Worm (Caenorhabditis elegans) whole organism, L4 larva: Measurements from ENCODE around the gene grl-18.

Experiments
- F37D6.2 ChIP-seq: sonication (generic microtip); optimal IDR thresholded peaks from 2 replicates; lab custom pipeline; 2016; ENCODE audit warnings: mild to moderate bottlenecking, missing genetic modification characterization, missing compliant biosample characterization
- F44E2.7 ChIP-seq: fragments of 200-800 bp; sonication (Bioruptor generic); IDR thresholded peaks from 2 replicates; pipeline ENCODE4 v2.1.2; 2022; ENCODE audit warnings: missing genetic modification characterization, missing compliant biosample characterization
- T20F7.1 ChIP-seq: fragments of 200-800 bp; sonication (Bioruptor generic); optimal IDR thresholded peaks from 2 replicates; lab custom pipeline; 2018; ENCODE audit warnings: mild to moderate bottlenecking, missing genetic modification characterization, missing compliant biosample characterization
- T26A8.4 ChIP-seq: fragments of 200-800 bp; sonication (Bioruptor generic); IDR thresholded peaks from 2 replicates; pipeline ENCODE4 v1.3.6; 2022; ENCODE audit warnings: missing genetic modification characterization, missing compliant biosample characterization
- Y5F2A.4 ChIP-seq: fragments of 200-800 bp; sonication (Bioruptor generic); optimal IDR thresholded peaks from 2 replicates; lab custom pipeline; 2018; ENCODE audit warnings: mild to moderate bottlenecking, missing genetic modification characterization, missing compliant biosample characterization
- ZK337.2 ChIP-seq: fragments of 200-800 bp; sonication (Bioruptor generic); IDR thresholded peaks from 2 replicates; pipeline ENCODE4 v1.3.6; 2022; ENCODE audit warnings: missing genetic modification reagents, missing genetic modification characterization, missing compliant biosample characterization
- ama-1 ChIP-seq: fragments of 150-350 bp; optimal IDR thresholded peaks from 2 replicates; lab custom pipeline; 2014; ENCODE audit warnings: inconsistent platforms, mixed read lengths
- ceh-28 ChIP-seq: fragments of 150-350 bp; optimal IDR thresholded peaks from 2 replicates; lab custom pipeline; 2014; ENCODE audit warnings: missing biosample characterization, missing genetic modification reagents, missing genetic modification characterization
- ceh-32 ChIP-seq: sonication (generic microtip); optimal IDR thresholded peaks from 2 replicates; lab custom pipeline; 2016; ENCODE audit warnings: mild to moderate bottlenecking, missing genetic modification characterization, missing compliant biosample characterization; ENCODE audit not compliant: poor library complexity
- ceh-44 ChIP-seq: fragments of 200-800 bp; sonication (Bioruptor generic); IDR thresholded peaks from 2 replicates; pipeline ENCODE4 v1.3.6; 2022; ENCODE audit warnings: missing genetic modification reagents, missing genetic modification characterization, missing compliant biosample characterization
- ceh-82 ChIP-seq: sonication (generic microtip); optimal IDR thresholded peaks from 2 replicates; lab custom pipeline; 2017; ENCODE audit warnings: missing biosample characterization, missing genetic modification characterization
- ctbp-1 ChIP-seq: fragments of 200-800 bp; sonication (Bioruptor generic); IDR thresholded peaks from 2 replicates; pipeline ENCODE4 v1.3.6; 2022; ENCODE audit warnings: missing genetic modification reagents, missing genetic modification characterization, missing compliant biosample characterization
- daf-16 ChIP-seq, 3 experiments: sonication (generic microtip); optimal IDR thresholded peaks; 2 replicates each; lab custom pipeline; 2016 to 2017; ENCODE audit warnings: missing genetic modification characterization in 3 of 3, missing genetic modification reagents in 3 of 3, mild to moderate bottlenecking in 2 of 3, missing compliant biosample characterization in 2 of 3, missing biosample characterization in 1 of 3, moderate library complexity in 1 of 3
- daf-8 ChIP-seq: fragments of 200-800 bp; sonication (Bioruptor generic); IDR thresholded peaks from 2 replicates; pipeline ENCODE4 v1.3.6; 2022; ENCODE audit warnings: missing genetic modification characterization, missing compliant biosample characterization
- dmd-6 ChIP-seq: fragments of 200-800 bp; sonication (Bioruptor generic); IDR thresholded peaks from 2 replicates; pipeline ENCODE4 v1.3.6; 2022; ENCODE audit warnings: missing genetic modification reagents, missing genetic modification characterization, missing compliant biosample characterization
- dmd-8 ChIP-seq: fragments of 200-800 bp; sonication (Bioruptor generic); IDR thresholded peaks from 2 replicates; pipeline ENCODE4 v1.3.6; 2022; ENCODE audit warnings: missing genetic modification characterization, missing compliant biosample characterization
- dmd-9 ChIP-seq: fragments of 200-800 bp; sonication (Bioruptor generic); IDR thresholded peaks from 2 replicates; pipeline ENCODE4 v1.3.6; 2022; ENCODE audit warnings: missing genetic modification reagents, missing genetic modification characterization, missing compliant biosample characterization
- dpl-1 ChIP-seq: fragments of 150-350 bp; optimal IDR thresholded peaks from 2 replicates; lab custom pipeline; 2014; ENCODE audit warnings: missing biosample characterization, missing genetic modification reagents, missing genetic modification characterization
- dve-1 ChIP-seq: sonication (generic microtip); optimal IDR thresholded peaks from 2 replicates; lab custom pipeline; 2017; ENCODE audit warnings: antibody characterized with exemption, mild to moderate bottlenecking, missing genetic modification characterization, missing compliant biosample characterization; ENCODE audit not compliant: insufficient read depth
- egl-27 ChIP-seq: sonication (generic microtip); optimal IDR thresholded peaks from 3 replicates; lab custom pipeline; 2017; ENCODE audit warnings: missing biosample characterization, missing genetic modification reagents, missing genetic modification characterization
- egl-43 ChIP-seq: fragments of 200-800 bp; sonication (Bioruptor generic); IDR thresholded peaks from 2 replicates; pipeline ENCODE4 v1.3.6; 2022; ENCODE audit warnings: missing genetic modification reagents, missing genetic modification characterization, missing compliant biosample characterization
- fkh-10 ChIP-seq: fragments of 150-350 bp; optimal IDR thresholded peaks from 2 replicates; lab custom pipeline; 2014; ENCODE audit warnings: missing biosample characterization, missing genetic modification reagents, missing genetic modification characterization
- gei-8 ChIP-seq: fragments of 200-800 bp; sonication (Bioruptor generic); optimal IDR thresholded peaks from 2 replicates; lab custom pipeline; 2018; ENCODE audit warnings: mild to moderate bottlenecking, missing genetic modification characterization, missing compliant biosample characterization
- hlh-30 ChIP-seq: sonication (generic microtip); optimal IDR thresholded peaks from 2 replicates; lab custom pipeline; 2017; ENCODE audit warnings: antibody characterized with exemption, mild to moderate bottlenecking, missing genetic modification characterization, missing compliant biosample characterization; ENCODE audit not compliant: insufficient read depth
- hmg-1.1 ChIP-seq: fragments of 200-800 bp; sonication (Bioruptor generic); IDR thresholded peaks from 2 replicates; pipeline ENCODE4 v1.3.6; 2022; ENCODE audit warnings: missing genetic modification reagents, missing genetic modification characterization, missing compliant biosample characterization
- jun-1 ChIP-seq: fragments of 150-350 bp; optimal IDR thresholded peaks from 2 replicates; lab custom pipeline; 2014; ENCODE audit warnings: missing biosample characterization, missing genetic modification reagents, missing genetic modification characterization
- lin-1 ChIP-seq: fragments of 200-800 bp; sonication (Bioruptor generic); IDR thresholded peaks from 2 replicates; pipeline ENCODE4 v1.3.6; 2022; ENCODE audit warnings: missing genetic modification reagents, missing genetic modification characterization, missing compliant biosample characterization
- lin-15B ChIP-seq: fragments of 150-350 bp; sonication (generic microtip); optimal IDR thresholded peaks from 3 replicates; lab custom pipeline; 2014; ENCODE audit warnings: missing biosample characterization, missing genetic modification characterization
- lin-29 ChIP-seq: fragments of 200-800 bp; sonication (Bioruptor generic); IDR thresholded peaks from 2 replicates; pipeline ENCODE4 v1.3.6; 2022; ENCODE audit warnings: missing genetic modification reagents, missing genetic modification characterization, missing compliant biosample characterization
- lsy-2 ChIP-seq, 2 experiments: fragments of 150-350 bp in 1 of 2; sonication (generic microtip) in 1 of 2; optimal IDR thresholded peaks; 2 replicates each; lab custom pipeline; 2014 to 2017; ENCODE audit warnings: missing biosample characterization in 2 of 2, missing genetic modification characterization in 2 of 2
- madf-9 ChIP-seq: fragments of 200-800 bp; sonication (Bioruptor generic); conservative IDR thresholded peaks from 2 replicates; pipeline ENCODE4 v1.3.6; 2022; ENCODE audit warnings: missing genetic modification reagents, missing genetic modification characterization, missing compliant biosample characterization
- mdt-29 ChIP-seq: fragments of 200-800 bp; sonication (Bioruptor generic); IDR thresholded peaks from 2 replicates; pipeline ENCODE4 v1.3.6; 2022; ENCODE audit warnings: missing genetic modification reagents, missing genetic modification characterization, missing compliant biosample characterization
- mep-1 ChIP-seq: fragments of 150-350 bp; sonication (generic microtip); optimal IDR thresholded peaks from 3 replicates; lab custom pipeline; 2014; ENCODE audit warnings: missing biosample characterization, missing genetic modification characterization
- mes-2 ChIP-seq: sonication (generic microtip); optimal IDR thresholded peaks from 2 replicates; lab custom pipeline; 2016; ENCODE audit warnings: missing genotype, mild to moderate bottlenecking, missing genetic modification characterization, missing compliant biosample characterization; ENCODE audit not compliant: poor library complexity, severe bottlenecking
- nhr-102 ChIP-seq: sonication (generic microtip); optimal IDR thresholded peaks from 2 replicates; lab custom pipeline; 2016; ENCODE audit warnings: mild to moderate bottlenecking, missing genetic modification characterization, moderate library complexity, missing compliant biosample characterization
- nhr-28 ChIP-seq: fragments of 150-350 bp; optimal IDR thresholded peaks from 2 replicates; lab custom pipeline; 2014; ENCODE audit warnings: missing biosample characterization, missing genetic modification characterization
- nhr-42 ChIP-seq: fragments of 200-800 bp; sonication (Bioruptor generic); IDR thresholded peaks from 2 replicates; pipeline ENCODE4 v1.3.6; 2022; ENCODE audit warnings: missing genetic modification characterization, missing compliant biosample characterization
- pqm-1 ChIP-seq: sonication (generic microtip); optimal IDR thresholded peaks from 2 replicates; lab custom pipeline; 2017; ENCODE audit warnings: missing biosample characterization, missing genetic modification characterization
- sdz-12 ChIP-seq: fragments of 200-800 bp; sonication (Bioruptor generic); optimal IDR thresholded peaks from 2 replicates; lab custom pipeline; 2018; ENCODE audit warnings: mild to moderate bottlenecking, missing genetic modification characterization, missing compliant biosample characterization
- snpc-4 ChIP-seq: fragments of 150-350 bp; optimal IDR thresholded peaks from 2 replicates; lab custom pipeline; 2014; ENCODE audit warnings: missing biosample characterization, missing genetic modification characterization
- spr-1 ChIP-seq: sonication (generic microtip); optimal IDR thresholded peaks from 2 replicates; lab custom pipeline; 2016; ENCODE audit warnings: mild to moderate bottlenecking, missing genetic modification characterization, missing compliant biosample characterization
- zfp-2 ChIP-seq: sonication (generic microtip); optimal IDR thresholded peaks from 2 replicates; lab custom pipeline; 2016; ENCODE audit warnings: mild to moderate bottlenecking, missing genetic modification characterization, missing compliant biosample characterization
- zip-2 ChIP-seq: fragments of 150-350 bp; optimal IDR thresholded peaks from 2 replicates; lab custom pipeline; 2014; ENCODE audit warnings: missing biosample characterization, missing genetic modification characterization

grl-18 gene

ce11 chrV:5512559-5512958, 23.9 kb upstream of the grl-18 start (continued):
- TF ChIP-seq egl-27, result no peak
- TF ChIP-seq egl-43, result no peak
- no peak for TF ChIP-seq mdt-29
- TF ChIP-seq ama-1 (lab: Kevin White, UChicago), result no peak
- TF ChIP-seq daf-16 (GFP tag; optimal IDR thresholded peaks at IDR 0.05; lab: Kevin White, UChicago), result no peak
- peak; percentile 44 for TF ChIP-seq daf-16 (tag; optimal IDR thresholded peaks at IDR 0.05; lab: Kevin White, UChicago)
- no peak for TF ChIP-seq ceh-28 (tag; lab: Kevin White, UChicago)
- TF ChIP-seq fkh-10 (GFP tag; lab: Kevin White, UChicago), result no peak
- no peak for TF ChIP-seq zfp-2 (tag; lab: Kevin White, UChicago)
- peak in 1 of 2 experiments; percentile 9 for TF ChIP-seq lsy-2 (tag; optimal IDR thresholded peaks at IDR 0.05; lab: Kevin White, UChicago)
- no peak for TF ChIP-seq ceh-44 (GFP tag; lab: Robert Waterston, UW)
- no peak for TF ChIP-seq F37D6.2
- TF ChIP-seq spr-1, result no peak
- TF ChIP-seq lin-1, result peak; percentile 40; the same call in 1 of the 2 replicates
- no peak for TF ChIP-seq nhr-102 (tag; lab: Kevin White, UChicago)
- no peak for TF ChIP-seq F44E2.7
- TF ChIP-seq mes-2, result no peak
- no peak for TF ChIP-seq mep-1 (tag; lab: Kevin White, UChicago)
- TF ChIP-seq dpl-1 (GFP tag; lab: Kevin White, UChicago), result no peak
- no peak for TF ChIP-seq dmd-8 (GFP tag; lab: Robert Waterston, UW)
- no peak for TF ChIP-seq gei-8
- TF ChIP-seq snpc-4 (tag; lab: Kevin White, UChicago), result no peak
- TF ChIP-seq lin-15B (tag; lab: Kevin White, UChicago), result no peak
- TF ChIP-seq ceh-82 (tag; lab: Kevin White, UChicago), result no peak
- no peak for TF ChIP-seq jun-1 (tag; lab: Kevin White, UChicago)
- TF ChIP-seq dmd-6 (GFP tag; lab: Robert Waterston, UW), result peak; percentile 94
- no peak for TF ChIP-seq dmd-9 (GFP tag; lab: Robert Waterston, UW)
- TF ChIP-seq madf-9 (GFP tag; lab: Robert Waterston, UW), result no peak
- no peak for TF ChIP-seq T20F7.1 (GFP tag; lab: Kevin White, UChicago)
- no peak for TF ChIP-seq sdz-12
- TF ChIP-seq Y5F2A.4, result no peak
- peak; percentile 94 for TF ChIP-seq pqm-1
- TF ChIP-seq ceh-32 (tag; lab: Kevin White, UChicago), result no peak
- TF ChIP-seq hlh-30 (tag; lab: Kevin White, UChicago), result peak; percentile 7
- no peak for TF ChIP-seq nhr-42 (GFP tag; lab: Robert Waterston, UW)
- TF ChIP-seq T26A8.4 (GFP tag; lab: Robert Waterston, UW), result no peak
- TF ChIP-seq daf-8 (GFP tag; lab: Robert Waterston, UW), result no peak
- no peak for TF ChIP-seq zip-2 (tag; lab: Kevin White, UChicago)
- no peak for TF ChIP-seq ctbp-1
- TF ChIP-seq nhr-28 (tag; lab: Kevin White, UChicago), result peak; percentile 85
- no peak for TF ChIP-seq hmg-1.1 (GFP tag; lab: Robert Waterston, UW)
- TF ChIP-seq lin-29 (GFP tag; lab: Robert Waterston, UW), result no peak
- no peak for TF ChIP-seq ZK337.2 (GFP tag; lab: Robert Waterston, UW)
- TF ChIP-seq dve-1 (tag; lab: Kevin White, UChicago), result peak; percentile 70
